Worm (Caenorhabditis elegans): ENCODE data around the gene Y38C1AA.7.

Gene Y38C1AA.7

DNA sequence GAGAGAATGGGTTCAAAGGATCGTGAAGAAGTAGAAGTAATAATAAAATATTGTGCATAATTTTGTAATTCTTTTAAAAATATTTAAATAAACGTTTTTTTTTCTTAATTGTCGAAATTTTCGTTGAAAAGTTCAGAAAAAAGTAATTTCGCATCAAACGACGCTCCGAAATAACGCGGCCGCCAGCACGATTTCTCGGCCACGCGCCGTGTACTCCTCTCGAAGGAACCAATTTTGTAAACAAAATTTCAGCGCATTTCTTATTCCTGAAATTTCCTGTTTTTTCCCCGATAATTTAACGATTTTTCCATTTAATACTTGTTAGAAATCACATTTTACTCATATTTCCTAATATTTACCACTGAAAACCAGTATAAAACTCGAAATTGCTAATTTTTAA is 33.3 kb downstream of the Y38C1AA.7 start, which contains the start of gene Y38C1AA.12:
Y38C1AA.12 (plus strand) TSS at position 211 of the 400 bp plus-strand sequence.
- TF ChIP-seq hnd-1 (tag; optimal IDR thresholded peaks at IDR 0.05) (peak; percentile 43), ets-7 (tag; optimal IDR thresholded peaks at IDR 0.05) (peak; percentile 9), sea-1 (GFP tag; conservative IDR thresholded peaks at IDR 0.05) (0 out of 2 replicates have a peak, but pooled peaks have one; percentile 14), tbx-37 (GFP tag; conservative IDR thresholded peaks at IDR 0.05) (peak; percentile 86), scrt-1 (GFP tag; IDR thresholded peaks at IDR 0.05) (0 out of 2 replicates have a peak, but pooled peaks have one; percentile 24), aly-1 (tag; optimal IDR thresholded peaks at IDR 0.05) (no peak), ceh-13 (GFP tag; optimal IDR thresholded peaks at IDR 0.05) (peak; percentile 26), flt-1 (GFP tag; IDR thresholded peaks at IDR 0.05) (no peak), B0310.2 (tag; optimal IDR thresholded peaks at IDR 0.05) (peak; percentile 30), hmbx-1 (tag; optimal IDR thresholded peaks at IDR 0.05) (no peak), tra-4 (tag; optimal IDR thresholded peaks at IDR 0.05) (peak; percentile 21), ama-1 (optimal IDR thresholded peaks at IDR 0.05) (no peak), pes-1 (GFP tag; IDR thresholded peaks at IDR 0.05) (peak; percentile 76), hmg-4 (GFP tag; optimal IDR thresholded peaks at IDR 0.05) (peak; percentile 32), F13C5.2 (tag; optimal IDR thresholded peaks at IDR 0.05) (peak; percentile 55), ceh-36 (tag; optimal IDR thresholded peaks at IDR 0.05) (peak; percentile 7)

DNA sequence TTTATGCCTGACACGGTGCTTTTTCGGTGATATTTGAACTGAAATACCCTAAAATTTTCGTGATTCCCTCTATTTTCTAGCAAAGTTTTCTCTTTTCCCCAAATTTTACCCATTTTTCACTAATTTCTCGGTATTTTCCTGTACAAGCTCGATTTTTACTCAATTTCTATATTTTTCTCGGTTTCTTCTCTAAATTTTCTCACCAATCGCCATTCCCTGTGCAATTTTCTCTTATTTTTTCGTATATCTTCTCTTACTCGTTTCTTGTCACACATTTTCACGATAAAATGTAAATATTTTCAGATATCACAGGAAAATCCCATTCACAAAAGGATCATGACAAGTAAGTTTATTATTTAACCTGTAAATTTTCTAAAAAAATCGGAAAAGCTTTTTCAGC is 35.7 kb downstream of the Y38C1AA.7 start, which contains the start of gene csn-3:
csn-3 (plus strand) TSS at position 301 of the 400 bp plus-strand sequence.
- TF ChIP-seq sea-1 (GFP tag; conservative IDR thresholded peaks at IDR 0.05) (no peak), B0310.2 (tag; optimal IDR thresholded peaks at IDR 0.05) (no peak), tra-4 (tag; optimal IDR thresholded peaks at IDR 0.05) (no peak), ceh-36 (tag; optimal IDR thresholded peaks at IDR 0.05) (no peak), tbx-37 (GFP tag; conservative IDR thresholded peaks at IDR 0.05) (no peak), ets-7 (tag; optimal IDR thresholded peaks at IDR 0.05) (no peak), F13C5.2 (tag; optimal IDR thresholded peaks at IDR 0.05) (no peak)

DNA sequence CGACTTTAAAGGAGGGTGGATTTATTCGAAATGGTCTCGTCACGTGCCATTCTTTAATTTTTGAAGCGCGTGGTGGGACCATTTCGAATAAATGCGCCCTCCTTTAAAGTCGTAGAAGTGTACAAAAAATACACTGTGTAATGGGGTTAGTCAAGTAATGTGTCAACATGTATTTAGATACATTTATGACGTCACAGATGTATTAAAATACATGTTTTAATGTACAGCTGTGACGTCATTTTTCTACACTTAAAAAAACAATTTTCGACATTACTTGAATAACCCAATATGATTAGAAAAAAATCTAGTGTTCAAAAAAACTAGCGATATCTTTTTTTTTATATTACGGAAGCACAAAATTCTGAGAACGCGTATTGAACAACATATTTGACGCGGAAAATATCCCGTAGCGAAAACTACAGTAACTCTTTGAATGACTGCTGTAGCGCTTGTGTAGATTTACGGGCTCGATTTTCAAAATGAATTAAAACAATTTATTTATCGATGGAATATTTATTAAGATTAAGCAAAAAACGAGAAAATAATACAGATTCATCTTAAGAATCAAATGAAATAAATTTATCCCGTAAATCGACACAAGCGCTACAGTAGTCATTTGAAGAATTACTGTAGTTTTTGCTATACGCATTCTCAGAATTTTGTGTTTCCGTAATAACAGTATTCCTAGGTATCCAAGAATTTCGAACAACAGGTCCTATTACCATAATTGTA is 44.3 kb downstream of the Y38C1AA.7 start, which contains the start of gene gfrp-1:
gfrp-1 (plus strand) TSS at position 682 of the 732 bp plus-strand sequence.
- no peak for TF ChIP-seq F13C5.2 (tag; optimal IDR thresholded peaks at IDR 0.05)
- no peak for TF ChIP-seq B0310.2 (tag; optimal IDR thresholded peaks at IDR 0.05)
- TF ChIP-seq hmbx-1 (tag; optimal IDR thresholded peaks at IDR 0.05): no peak
- TF ChIP-seq flt-1 (GFP tag; IDR thresholded peaks at IDR 0.05): no peak
- no peak for TF ChIP-seq tbx-37 (GFP tag; conservative IDR thresholded peaks at IDR 0.05)
- no peak for TF ChIP-seq tbx-11 (GFP tag; IDR thresholded peaks at IDR 0.05)
- TF ChIP-seq ets-7 (tag; optimal IDR thresholded peaks at IDR 0.05): no peak
- TF ChIP-seq scrt-1 (GFP tag; IDR thresholded peaks at IDR 0.05): no peak
- no peak for TF ChIP-seq aly-1 (tag; optimal IDR thresholded peaks at IDR 0.05)
- TF ChIP-seq tra-4 (tag; optimal IDR thresholded peaks at IDR 0.05): no peak
- TF ChIP-seq pes-1 (GFP tag; IDR thresholded peaks at IDR 0.05): no peak

DNA sequence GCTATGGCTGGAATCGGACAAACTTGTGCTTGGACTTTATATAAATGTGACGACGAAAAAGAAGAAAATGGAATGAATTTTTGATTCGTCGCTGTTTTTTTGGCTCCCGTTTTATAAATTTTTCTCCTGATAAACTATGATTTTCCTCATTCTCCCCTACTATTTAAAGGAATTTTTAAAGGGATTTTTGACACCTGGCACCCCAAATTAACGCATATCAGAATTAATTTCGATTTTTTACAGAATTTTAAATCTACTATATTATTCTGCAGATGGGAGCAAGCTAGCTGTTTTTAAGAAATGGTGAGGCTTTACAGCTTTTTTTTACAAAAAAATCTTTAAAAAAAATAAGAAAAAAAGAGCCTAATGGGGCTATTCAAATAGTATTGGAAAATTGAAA is 46.2 kb downstream of the Y38C1AA.7 start, which contains the start of gene coa-1:
coa-1 (plus strand) TSS at position 301 of the 400 bp plus-strand sequence.
- TF ChIP-seq pes-1 (GFP tag; IDR thresholded peaks at IDR 0.05) (no peak), hnd-1 (tag; optimal IDR thresholded peaks at IDR 0.05) (no peak), ceh-36 (tag; optimal IDR thresholded peaks at IDR 0.05) (no peak), scrt-1 (GFP tag; IDR thresholded peaks at IDR 0.05) (no peak), aly-1 (tag; optimal IDR thresholded peaks at IDR 0.05) (no peak), sea-1 (GFP tag; conservative IDR thresholded peaks at IDR 0.05) (no peak), hmg-4 (GFP tag; optimal IDR thresholded peaks at IDR 0.05) (no peak), hmbx-1 (tag; optimal IDR thresholded peaks at IDR 0.05) (no peak), ceh-13 (GFP tag; optimal IDR thresholded peaks at IDR 0.05) (no peak), flt-1 (GFP tag; IDR thresholded peaks at IDR 0.05) (no peak), F13C5.2 (tag; optimal IDR thresholded peaks at IDR 0.05) (no peak)

DNA sequence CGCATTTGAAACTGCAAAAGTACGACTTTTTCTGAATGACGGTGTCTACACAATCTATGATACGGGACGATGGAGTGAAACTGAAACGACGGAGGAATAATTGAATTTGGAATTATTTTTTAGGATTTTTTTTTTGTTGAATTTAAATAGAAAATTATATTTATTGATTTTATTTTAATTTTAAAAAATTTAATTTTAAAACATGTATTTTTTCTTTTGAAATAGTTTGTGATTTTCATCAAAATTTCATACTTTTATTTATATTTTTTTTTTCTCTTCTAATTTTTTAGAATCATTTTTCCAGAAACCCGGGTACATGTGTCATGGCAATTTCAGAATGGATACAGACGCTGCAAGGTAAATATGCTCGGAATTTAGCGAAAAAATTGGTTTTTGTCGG is 49.1 kb downstream of the Y38C1AA.7 start, which contains the start of gene Y38C1AA.1:
Y38C1AA.1 (plus strand) TSS at position 301 of the 400 bp plus-strand sequence.
- no peak for TF ChIP-seq tra-4 (tag; optimal IDR thresholded peaks at IDR 0.05)
- TF ChIP-seq ets-7 (tag; optimal IDR thresholded peaks at IDR 0.05): no peak
- no peak for TF ChIP-seq flt-1 (GFP tag; IDR thresholded peaks at IDR 0.05)
- no peak for TF ChIP-seq hnd-1 (tag; optimal IDR thresholded peaks at IDR 0.05)
- no peak for TF ChIP-seq hmbx-1 (tag; optimal IDR thresholded peaks at IDR 0.05)
- TF ChIP-seq F13C5.2 (tag; optimal IDR thresholded peaks at IDR 0.05): no peak
- TF ChIP-seq scrt-1 (GFP tag; IDR thresholded peaks at IDR 0.05): no peak
- no peak for TF ChIP-seq B0310.2 (tag; optimal IDR thresholded peaks at IDR 0.05)
- TF ChIP-seq tbx-37 (GFP tag; conservative IDR thresholded peaks at IDR 0.05): no peak
- no peak for TF ChIP-seq sea-1 (GFP tag; conservative IDR thresholded peaks at IDR 0.05)
- no peak for TF ChIP-seq pes-1 (GFP tag; IDR thresholded peaks at IDR 0.05)
- TF ChIP-seq hmg-4 (GFP tag; optimal IDR thresholded peaks at IDR 0.05): no peak
- TF ChIP-seq ceh-36 (tag; optimal IDR thresholded peaks at IDR 0.05): no peak
- TF ChIP-seq ama-1 (optimal IDR thresholded peaks at IDR 0.05): no peak

Data from whole organism, early embryonic.